Worm (Caenorhabditis elegans): Measurements from ENCODE around the gene F52H2.1.

Gene F52H2.1

DNA sequence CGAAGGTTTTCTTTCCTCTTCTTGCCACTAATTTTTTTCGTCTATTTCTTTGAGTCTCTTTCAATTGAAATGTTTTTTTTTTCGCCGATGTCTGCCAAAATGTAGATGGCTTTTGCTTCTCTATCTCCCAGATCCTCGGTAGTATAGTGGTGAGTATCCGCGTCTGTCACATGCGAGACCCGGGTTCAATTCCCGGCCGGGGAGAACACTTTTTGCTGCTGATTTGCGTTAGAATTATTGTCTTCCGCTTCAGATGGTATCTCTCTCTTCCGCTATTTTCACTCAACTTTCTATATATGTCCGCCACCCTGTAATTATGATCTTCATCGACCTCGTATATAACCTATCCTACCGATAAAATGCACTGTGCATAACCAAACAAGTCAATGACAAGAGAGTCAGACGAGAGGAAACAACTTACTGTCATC, 19.5 kb upstream of the F52H2.1 start (continued):
- peak; percentile 70 for TF ChIP-seq hrde-1 (tag; optimal IDR thresholded peaks at IDR 0.05; ENCODE audit: borderline replicate concordance)

ce11 chrX:2559399-2559798, 13.5 kb upstream of the F52H2.1 start:
- peak; percentile 87 for TF ChIP-seq ztf-18 (tag; optimal IDR thresholded peaks at IDR 0.05)
- TF ChIP-seq tbp1 (GFP tag; optimal IDR thresholded peaks at IDR 0.05): no peak
- TF ChIP-seq ceh-27 (GFP tag; optimal IDR thresholded peaks at IDR 0.05): peak; percentile 2
- TF ChIP-seq lin-40 (tag; optimal IDR thresholded peaks at IDR 0.05): peak; percentile 60

- TF ChIP-seq ztf-26 (tag; optimal IDR thresholded peaks at IDR 0.05) (no peak), nhr-80 (tag; optimal IDR thresholded peaks at IDR 0.05) (no peak), ceh-58 (GFP tag; IDR thresholded peaks at IDR 0.05) (no peak), ceh-91 (GFP tag; IDR thresholded peaks at IDR 0.05) (no peak), nfyb-1 (GFP tag; IDR thresholded peaks at IDR 0.05) (no peak), dpl-1 (GFP tag; optimal IDR thresholded peaks at IDR 0.05) (no peak), xnd-1 (tag; optimal IDR thresholded peaks at IDR 0.05) (no peak)
These were observed 12.9 kb upstream of the F52H2.1 start, which contains the start of gene F52H2.5 for ce11 chrX:2559979-2560378. Gene F52H2.5 (minus strand): TSS chrX:2560079.

ce11 chrX:2564047-2564446, 8.9 kb upstream of the F52H2.1 start, which contains the start of gene dhcr-24:
Gene dhcr-24 (minus strand): TSS chrX:2564147.
- TF ChIP-seq mes-4 (tag; optimal IDR thresholded peaks at IDR 0.05): no peak
- no peak for TF ChIP-seq tlf-1 (GFP tag; optimal IDR thresholded peaks at IDR 0.05)
- TF ChIP-seq bed-1 (GFP tag; IDR thresholded peaks at IDR 0.05): no peak
- TF ChIP-seq snpc-3.4 (tag; optimal IDR thresholded peaks at IDR 0.05): no peak
- no peak for TF ChIP-seq attf-3 (GFP tag; conservative IDR thresholded peaks at IDR 0.05)
- no peak for TF ChIP-seq let-526 (GFP tag; IDR thresholded peaks at IDR 0.05)
- no peak for TF ChIP-seq attf-6 (GFP tag; IDR thresholded peaks at IDR 0.05)

ce11 chrX:2565308-2565773, 7.6 kb upstream of the F52H2.1 start, which contains the start of gene F52H2.15:
Gene F52H2.15 (plus strand): TSS chrX:2565358.
- peak; percentile 49 for TF ChIP-seq nhr-80 (tag; optimal IDR thresholded peaks at IDR 0.05)
- no peak for TF ChIP-seq hsf-1 (GFP tag; IDR thresholded peaks at IDR 0.05)

DNA sequence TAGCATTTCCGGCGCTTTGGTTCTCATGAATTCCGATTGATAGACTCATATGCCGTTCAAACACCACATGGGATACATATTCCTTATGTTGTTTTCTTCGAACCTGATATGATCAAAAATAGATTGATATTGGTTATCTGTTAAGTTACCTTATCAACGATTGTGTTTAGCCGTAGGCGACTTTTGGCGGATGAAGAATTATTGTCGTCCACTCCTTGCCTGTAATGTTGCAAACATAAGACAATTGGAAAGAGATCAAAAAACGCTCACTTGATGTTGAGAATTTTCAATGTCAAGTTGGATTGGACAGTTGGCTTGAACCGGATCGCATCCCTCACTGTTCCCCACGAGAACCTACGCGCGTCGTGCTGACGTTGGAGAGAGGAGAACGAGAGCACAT, 5.1 kb upstream of the F52H2.1 start:
- no peak for TF ChIP-seq unc-130 (GFP tag; optimal IDR thresholded peaks at IDR 0.05)
- TF ChIP-seq mes-4 (tag; optimal IDR thresholded peaks at IDR 0.05): no peak
- TF ChIP-seq lin-40 (tag; optimal IDR thresholded peaks at IDR 0.05): no peak
- no peak for TF ChIP-seq hmg-1.2 (GFP tag; IDR thresholded peaks at IDR 0.05)
- no peak for TF ChIP-seq nhr-120 (GFP tag; IDR thresholded peaks at IDR 0.05)
- TF ChIP-seq snpc-1.3 (tag; optimal IDR thresholded peaks at IDR 0.05; ENCODE audit: insufficient read depth): no peak
- TF ChIP-seq ztf-26 (tag; optimal IDR thresholded peaks at IDR 0.05): no peak
- TF ChIP-seq ztf-3 (GFP tag; optimal IDR thresholded peaks at IDR 0.05): no peak
- no peak for TF ChIP-seq Y67H2A.10 (GFP tag; conservative IDR thresholded peaks at IDR 0.05)
- TF ChIP-seq tbp1 (GFP tag; optimal IDR thresholded peaks at IDR 0.05): no peak
- no peak for TF ChIP-seq F10E7.11 (tag; optimal IDR thresholded peaks at IDR 0.05)
- no peak for TF ChIP-seq snpc-1.1 (tag; optimal IDR thresholded peaks at IDR 0.05; ENCODE audit: insufficient read depth)
- TF ChIP-seq mxl-1 (tag; optimal IDR thresholded peaks at IDR 0.05): no peak
- no peak for TF ChIP-seq B0261.1 (tag; optimal IDR thresholded peaks at IDR 0.05)
- no peak for TF ChIP-seq mcd-1 (GFP tag; IDR thresholded peaks at IDR 0.05)
- no peak for TF ChIP-seq rpc-1 (optimal IDR thresholded peaks at IDR 0.05)
- TF ChIP-seq rpc-1 (tag; optimal IDR thresholded peaks at IDR 0.05): no peak
- TF ChIP-seq let-526 (GFP tag; IDR thresholded peaks at IDR 0.05): no peak
- no peak for TF ChIP-seq K11D2.4 (GFP tag; IDR thresholded peaks at IDR 0.05)
